Worm (Caenorhabditis elegans) whole organism, L4/young adult: ENCODE data around the gene F14H8.2.

ENCODE experiments used
- W03F9.2 ChIP-seq: fragments of 150-350 bp; optimal IDR thresholded peaks from 2 replicates; lab custom pipeline; 2014; ENCODE audit warnings: missing biosample characterization, missing genetic modification characterization
- dao-5 ChIP-seq: sonication (generic microtip); optimal IDR thresholded peaks from 2 replicates; lab custom pipeline; 2016; ENCODE audit warnings: missing genotype, missing genetic modification characterization, moderate library complexity, missing compliant biosample characterization
- him-1 ChIP-seq: sonication (generic microtip); optimal IDR thresholded peaks from 2 replicates; lab custom pipeline; 2016; ENCODE audit warnings: missing genotype, missing genetic modification reagents, missing genetic modification characterization, missing compliant biosample characterization

DNA sequence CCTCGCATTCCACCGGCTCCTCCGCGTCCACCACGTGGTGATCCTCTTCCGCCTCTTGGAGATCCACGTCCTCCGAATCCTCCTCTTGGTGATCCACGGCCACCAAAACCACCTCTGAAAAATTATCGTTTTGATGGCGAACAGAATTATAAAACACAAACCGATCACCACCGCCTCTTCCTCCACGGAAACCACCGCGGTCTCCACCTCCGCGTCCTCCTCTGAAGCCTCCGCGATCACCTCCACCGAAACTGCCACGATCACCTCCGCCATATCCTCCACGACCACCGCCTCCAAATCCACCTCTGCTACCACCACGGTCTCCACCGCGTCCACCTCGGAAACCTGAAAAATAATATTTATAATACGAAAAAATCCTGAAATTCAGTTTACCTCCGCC, 18.6 kb downstream of the F14H8.2 start:
- TF ChIP-seq dao-5 (tag; lab: Kevin White, UChicago) (no peak), him-1 (no peak), W03F9.2 (tag; lab: Kevin White, UChicago) (no peak)
